Worm (Caenorhabditis elegans) whole organism, L3 larva: ENCODE data around the gene del-1.
A peak's percentile ranks its signal among the peaks of the same experiment; 100 is the strongest.

ENCODE experiments used
- R02D3.7 ChIP-seq: fragments of 150-350 bp; optimal IDR thresholded peaks from 2 replicates; lab custom pipeline; 2014; ENCODE audit warnings: missing biosample characterization, missing genetic modification characterization
- ZK546.5 ChIP-seq: sonication (generic microtip); optimal IDR thresholded peaks from 2 replicates; lab custom pipeline; 2017; ENCODE audit warnings: missing biosample characterization, missing genetic modification characterization
- aly-2 ChIP-seq: fragments of 150-350 bp; optimal IDR thresholded peaks from 2 replicates; lab custom pipeline; 2014; ENCODE audit warnings: missing biosample characterization, missing genetic modification characterization
- ama-1 ChIP-seq: fragments of 150-350 bp; optimal IDR thresholded peaks from 2 replicates; lab custom pipeline; 2018
- ceh-16 ChIP-seq: sonication (generic microtip); optimal IDR thresholded peaks from 2 replicates; lab custom pipeline; 2017; ENCODE audit warnings: missing biosample characterization, missing genetic modification characterization
- ceh-9 ChIP-seq: sonication (generic microtip); optimal IDR thresholded peaks from 2 replicates; lab custom pipeline; 2018; ENCODE audit warnings: missing biosample characterization, missing genetic modification characterization
- daf-12 ChIP-seq: fragments of 150-350 bp; optimal IDR thresholded peaks from 2 replicates; lab custom pipeline; 2014; ENCODE audit warnings: missing biosample characterization, missing genetic modification reagents, missing genetic modification characterization
- egl-27 ChIP-seq: sonication (generic microtip); optimal IDR thresholded peaks from 4 replicates; lab custom pipeline; 2017; ENCODE audit warnings: missing biosample characterization, missing genetic modification reagents, missing genetic modification characterization
- egl-5 ChIP-seq: fragments of 150-350 bp; optimal IDR thresholded peaks from 2 replicates; lab custom pipeline; 2017; ENCODE audit warnings: missing biosample characterization, missing genetic modification reagents, missing genetic modification characterization, inconsistent platforms
- elt-1 ChIP-seq: fragments of 150-350 bp; optimal IDR thresholded peaks from 2 replicates; lab custom pipeline; 2014; ENCODE audit warnings: missing biosample characterization, missing genetic modification characterization
- elt-2 ChIP-seq: sonication (generic microtip); optimal IDR thresholded peaks from 2 replicates; lab custom pipeline; 2016; ENCODE audit warnings: missing genetic modification reagents, mild to moderate bottlenecking, missing genetic modification characterization, missing compliant biosample characterization
- elt-3 ChIP-seq, 3 experiments: fragments of 150-350 bp in 1 of 3; sonication (generic microtip) in 2 of 3; optimal IDR thresholded peaks; 2 replicates in 2 of 3; 4 replicates in 1 of 3; lab custom pipeline; 2014 to 2017; ENCODE audit warnings: missing biosample characterization in 3 of 3, missing genetic modification characterization in 3 of 3
- eor-1 ChIP-seq, 2 experiments: fragments of 150-350 bp; optimal IDR thresholded peaks; 2 replicates each; lab custom pipeline; 2014 to 2018; ENCODE audit warnings: missing biosample characterization in 2 of 2, missing genetic modification characterization in 2 of 2
- fkh-10 ChIP-seq: sonication (generic microtip); optimal IDR thresholded peaks from 2 replicates; lab custom pipeline; 2017; ENCODE audit warnings: missing biosample characterization, missing genetic modification reagents, missing genetic modification characterization
- fkh-2 ChIP-seq: fragments of 150-350 bp; optimal IDR thresholded peaks from 2 replicates; lab custom pipeline; 2014; ENCODE audit warnings: missing biosample characterization, missing genetic modification reagents, missing genetic modification characterization
- fos-1 ChIP-seq: fragments of 150-350 bp; optimal IDR thresholded peaks from 2 replicates; lab custom pipeline; 2014; ENCODE audit warnings: missing biosample characterization, missing genetic modification characterization
- hmg-11 ChIP-seq: sonication (generic microtip); optimal IDR thresholded peaks from 2 replicates; lab custom pipeline; 2016; ENCODE audit warnings: missing genetic modification characterization, missing compliant biosample characterization
- jun-1 ChIP-seq: fragments of 150-350 bp; optimal IDR thresholded peaks from 2 replicates; lab custom pipeline; 2014; ENCODE audit warnings: missing biosample characterization, missing genetic modification reagents, missing genetic modification characterization
- lin-15B ChIP-seq: fragments of 150-350 bp; optimal IDR thresholded peaks from 2 replicates; lab custom pipeline; 2014; ENCODE audit warnings: missing biosample characterization, missing genetic modification characterization
- lin-39 ChIP-seq: fragments of 150-350 bp; optimal IDR thresholded peaks from 2 replicates; lab custom pipeline; 2018; ENCODE audit warnings: missing biosample characterization, missing genetic modification reagents, missing genetic modification characterization
- lsy-12 ChIP-seq: sonication (generic microtip); optimal IDR thresholded peaks from 2 replicates; lab custom pipeline; 2016; ENCODE audit warnings: mild to moderate bottlenecking, missing genetic modification characterization, missing compliant biosample characterization
- mml-1 ChIP-seq: fragments of 150-350 bp; sonication (generic microtip); optimal IDR thresholded peaks from 3 replicates; lab custom pipeline; 2014; ENCODE audit warnings: missing biosample characterization, missing genetic modification characterization
- nfya-1 ChIP-seq: sonication (generic microtip); optimal IDR thresholded peaks from 2 replicates; lab custom pipeline; 2017; ENCODE audit warnings: missing genetic modification characterization, mild to moderate bottlenecking, missing compliant biosample characterization, antibody characterized with exemption, moderate library complexity; ENCODE audit not compliant: insufficient read depth
- nhr-12 ChIP-seq: fragments of 150-350 bp; optimal IDR thresholded peaks from 2 replicates; lab custom pipeline; 2014; ENCODE audit warnings: missing biosample characterization, missing genetic modification characterization
- nhr-23 ChIP-seq: fragments of 150-350 bp; optimal IDR thresholded peaks from 2 replicates; lab custom pipeline; 2014; ENCODE audit warnings: missing biosample characterization, missing genetic modification reagents, missing genetic modification characterization
- nhr-237 ChIP-seq: fragments of 150-350 bp; optimal IDR thresholded peaks from 2 replicates; lab custom pipeline; 2014; ENCODE audit warnings: missing biosample characterization, missing genetic modification characterization
- nhr-25 ChIP-seq: sonication (generic microtip); optimal IDR thresholded peaks from 2 replicates; lab custom pipeline; 2017; ENCODE audit warnings: missing biosample characterization, missing genetic modification characterization
- nhr-28 ChIP-seq: fragments of 150-350 bp; optimal IDR thresholded peaks from 2 replicates; lab custom pipeline; 2014; ENCODE audit warnings: missing biosample characterization, missing genetic modification characterization
- nhr-43 ChIP-seq: sonication (generic microtip); optimal IDR thresholded peaks from 2 replicates; lab custom pipeline; 2016; ENCODE audit warnings: mild to moderate bottlenecking, missing genetic modification characterization, missing compliant biosample characterization; ENCODE audit not compliant: poor library complexity, severe bottlenecking
- nhr-67 ChIP-seq: fragments of 150-350 bp; optimal IDR thresholded peaks from 2 replicates; lab custom pipeline; 2014; ENCODE audit warnings: missing biosample characterization, missing genetic modification characterization
- nhr-76 ChIP-seq: fragments of 150-350 bp; sonication (generic microtip); optimal IDR thresholded peaks from 5 replicates; lab custom pipeline; 2014; ENCODE audit warnings: missing biosample characterization, missing genetic modification characterization
- nhr-77 ChIP-seq: fragments of 150-350 bp; optimal IDR thresholded peaks from 2 replicates; lab custom pipeline; 2014; ENCODE audit warnings: missing biosample characterization, missing genetic modification characterization
- pha-4 ChIP-seq: fragments of 150-350 bp; optimal IDR thresholded peaks from 2 replicates; lab custom pipeline; 2014; ENCODE audit warnings: missing biosample characterization, missing genetic modification reagents, missing genetic modification characterization
- pqm-1 ChIP-seq: fragments of 150-350 bp; optimal IDR thresholded peaks from 2 replicates; lab custom pipeline; 2017; ENCODE audit warnings: missing biosample characterization, missing genetic modification characterization, inconsistent platforms
- sea-2 ChIP-seq: fragments of 150-350 bp; sonication (generic microtip); optimal IDR thresholded peaks from 4 replicates; lab custom pipeline; 2014; ENCODE audit warnings: missing biosample characterization, missing genetic modification reagents, missing genetic modification characterization
- skn-1 ChIP-seq: fragments of 150-350 bp; optimal IDR thresholded peaks from 2 replicates; lab custom pipeline; 2014; ENCODE audit warnings: missing biosample characterization, missing genetic modification characterization
- snpc-4 ChIP-seq: fragments of 150-350 bp; optimal IDR thresholded peaks from 2 replicates; lab custom pipeline; 2014; ENCODE audit warnings: missing biosample characterization, missing genetic modification characterization
- tbx-2 ChIP-seq: sonication (generic microtip); optimal IDR thresholded peaks from 2 replicates; lab custom pipeline; 2016; ENCODE audit warnings: mild to moderate bottlenecking, missing genetic modification characterization, missing compliant biosample characterization
- unc-39 ChIP-seq: sonication (generic microtip); optimal IDR thresholded peaks from 4 replicates; lab custom pipeline; 2017; ENCODE audit warnings: missing biosample characterization, missing genetic modification characterization
- unc-62 ChIP-seq: fragments of 150-350 bp; sonication (generic microtip); optimal IDR thresholded peaks from 4 replicates; lab custom pipeline; 2014; ENCODE audit warnings: missing biosample characterization, missing genetic modification reagents, missing genetic modification characterization
- zag-1 ChIP-seq: fragments of 150-350 bp; optimal IDR thresholded peaks from 2 replicates; lab custom pipeline; 2014; ENCODE audit warnings: missing biosample characterization, missing genetic modification characterization
- ztf-11 ChIP-seq: fragments of 150-350 bp; optimal IDR thresholded peaks from 2 replicates; lab custom pipeline; 2014; ENCODE audit warnings: missing biosample characterization, missing genetic modification characterization
- ztf-4 ChIP-seq: fragments of 150-350 bp; optimal IDR thresholded peaks from 2 replicates; lab custom pipeline; 2014; ENCODE audit warnings: missing biosample characterization, missing genetic modification characterization

The del-1 gene

ce11 chrX:14234366-14234765 lies 33.5 kb upstream of the del-1 start, which contains the start of gene srg-36:
TSS of gene srg-36 (minus strand) at chrX:14234466.
- TF ChIP-seq unc-39: no peak
- no peak for TF ChIP-seq aly-2 (tag; lab: Kevin White, UChicago)
- TF ChIP-seq lin-39 (tag; lab: Kevin White, UChicago): no peak
- TF ChIP-seq nhr-43 (tag; lab: Kevin White, UChicago): no peak
- TF ChIP-seq mml-1: no peak
- no peak for TF ChIP-seq ceh-16 (tag; lab: Kevin White, UChicago)
- TF ChIP-seq nhr-23 (tag; lab: Kevin White, UChicago): no peak
- no peak for TF ChIP-seq ceh-9
- no peak for TF ChIP-seq nhr-25
- TF ChIP-seq ZK546.5 (tag; lab: Kevin White, UChicago): no peak
- no peak for TF ChIP-seq snpc-4 (tag; lab: Kevin White, UChicago)
- no peak for TF ChIP-seq fkh-10
- no peak for TF ChIP-seq pha-4
- TF ChIP-seq fkh-2: no peak
- no peak for TF ChIP-seq fos-1 (tag; lab: Kevin White, UChicago)
- TF ChIP-seq nfya-1 (tag; lab: Kevin White, UChicago): no peak
- TF ChIP-seq nhr-237 (tag; lab: Kevin White, UChicago): no peak
- no peak for TF ChIP-seq pqm-1 (tag; lab: Kevin White, UChicago)

ce11 chrX:14234932-14235331 lies 32.9 kb upstream of the del-1 start, which contains the start of gene srg-37:
TSS of gene srg-37 (minus strand) at chrX:14235032.
- no peak for TF ChIP-seq R02D3.7 (tag; lab: Kevin White, UChicago)
- TF ChIP-seq elt-1 (tag; lab: Kevin White, UChicago): no peak
- no peak for TF ChIP-seq tbx-2
- no peak for TF ChIP-seq elt-3 (tag; optimal IDR thresholded peaks at IDR 0.05; lab: Kevin White, UChicago)
- TF ChIP-seq nhr-25: no peak
- no peak for TF ChIP-seq fos-1 (tag; lab: Kevin White, UChicago)
- no peak for TF ChIP-seq ztf-4 (tag; lab: Kevin White, UChicago)
- TF ChIP-seq nhr-237 (tag; lab: Kevin White, UChicago): no peak
- TF ChIP-seq nhr-77 (tag; lab: Kevin White, UChicago): no peak
- TF ChIP-seq hmg-11 (tag; lab: Kevin White, UChicago): no peak

ce11 chrX:14236121-14236824 lies 31.6 kb upstream of the del-1 start:
- no peak for TF ChIP-seq nhr-237 (tag; lab: Kevin White, UChicago)
- TF ChIP-seq egl-27 (tag; lab: Kevin White, UChicago): no peak

ce11 chrX:14238291-14238758 lies 29.6 kb upstream of the del-1 start, which contains the start of gene K04C1.2:
TSS of gene K04C1.2 (plus strand) at chrX:14238708.
- TF ChIP-seq tbx-2: no peak
- TF ChIP-seq skn-1 (tag; lab: Kevin White, UChicago): no peak
- no peak for TF ChIP-seq ztf-4 (tag; lab: Kevin White, UChicago)
- peak; percentile 58 for TF ChIP-seq elt-2 (tag; lab: Kevin White, UChicago)
- no peak for TF ChIP-seq aly-2 (tag; lab: Kevin White, UChicago)
- TF ChIP-seq lin-39 (tag; lab: Kevin White, UChicago): peak; percentile 42
- no peak for TF ChIP-seq nhr-23 (tag; lab: Kevin White, UChicago)
- no peak for TF ChIP-seq sea-2
- TF ChIP-seq daf-12 (tag; lab: Kevin White, UChicago): no peak
- no peak for TF ChIP-seq egl-5 (tag; lab: Kevin White, UChicago)
- no peak for TF ChIP-seq nhr-12 (tag; lab: Kevin White, UChicago)
- no peak for TF ChIP-seq lsy-12 (tag; lab: Kevin White, UChicago)
- peak; percentile 44 for TF ChIP-seq pqm-1 (tag; lab: Kevin White, UChicago)
- no peak for TF ChIP-seq ceh-16 (tag; lab: Kevin White, UChicago)
- TF ChIP-seq unc-62 (GFP tag; lab: Kevin White, UChicago): no peak
- no peak for TF ChIP-seq mml-1
- TF ChIP-seq elt-3 (tag; optimal IDR thresholded peaks at IDR 0.05; lab: Kevin White, UChicago): no peak
- TF ChIP-seq pha-4: peak; percentile 75
- no peak for TF ChIP-seq zag-1 (tag; lab: Kevin White, UChicago)
- no peak for TF ChIP-seq R02D3.7 (tag; lab: Kevin White, UChicago)
- peak; percentile 9 for TF ChIP-seq nhr-25
- TF ChIP-seq nfya-1 (tag; lab: Kevin White, UChicago): peak; percentile 50
- TF ChIP-seq ztf-11 (tag; lab: Kevin White, UChicago): no peak
- TF ChIP-seq nhr-67 (tag; lab: Kevin White, UChicago): no peak
- TF ChIP-seq nhr-77 (tag; lab: Kevin White, UChicago): no peak
- TF ChIP-seq nhr-43 (tag; lab: Kevin White, UChicago): no peak
- TF ChIP-seq nhr-76 (tag; lab: Kevin White, UChicago): no peak
- no peak for TF ChIP-seq nhr-28 (tag; lab: Kevin White, UChicago)
- no peak for TF ChIP-seq ceh-9
- TF ChIP-seq lin-15B (tag; lab: Kevin White, UChicago): no peak
- no peak for TF ChIP-seq fos-1 (tag; lab: Kevin White, UChicago)
- no peak for TF ChIP-seq fkh-2
- TF ChIP-seq snpc-4 (tag; lab: Kevin White, UChicago): no peak
- TF ChIP-seq hmg-11 (tag; lab: Kevin White, UChicago): peak; percentile 73
- no peak for TF ChIP-seq egl-27 (tag; lab: Kevin White, UChicago)
- TF ChIP-seq fkh-10: no peak
- TF ChIP-seq ama-1 (lab: Kevin White, UChicago): no peak
- peak; percentile 4 for TF ChIP-seq jun-1 (tag; lab: Kevin White, UChicago)
- no peak for TF ChIP-seq eor-1 (tag; optimal IDR thresholded peaks at IDR 0.05; lab: Kevin White, UChicago)
